Worm (Caenorhabditis elegans) whole organism, young adult: Measurements from ENCODE around the gene chil-1.

ENCODE experiments used
- B0035.1 ChIP-seq: sonication (generic microtip); optimal IDR thresholded peaks from 2 replicates; lab custom pipeline; 2016; ENCODE audit warnings: missing genetic modification characterization, mild to moderate bottlenecking, missing compliant biosample characterization, missing genotype, missing genetic modification reagents
- Y56A3A.18 ChIP-seq: fragments of 200-800 bp; sonication (Bioruptor generic); IDR thresholded peaks from 2 replicates; pipeline ENCODE4 v1.3.6; 2022; ENCODE audit warnings: missing genetic modification reagents, missing genetic modification characterization, missing compliant biosample characterization
- efl-1 ChIP-seq: fragments of 150-350 bp; optimal IDR thresholded peaks from 2 replicates; lab custom pipeline; 2014; ENCODE audit warnings: missing biosample characterization, missing genetic modification reagents, missing genetic modification characterization
- gei-17 ChIP-seq: fragments of 200-800 bp; sonication (Bioruptor generic); optimal IDR thresholded peaks from 2 replicates; lab custom pipeline; 2018; ENCODE audit warnings: mild to moderate bottlenecking, missing genetic modification characterization, missing compliant biosample characterization
- lin-35 ChIP-seq, 3 experiments: fragments of 150-350 bp in 2 of 3; sonication (generic microtip) in 1 of 3; optimal IDR thresholded peaks; 2 replicates each; lab custom pipeline; 2014 to 2018; ENCODE audit warnings: missing biosample characterization in 3 of 3, missing genetic modification characterization in 3 of 3, missing genetic modification reagents in 3 of 3
- madf-6 ChIP-seq: fragments of 200-800 bp; sonication (Bioruptor generic); IDR thresholded peaks from 2 replicates; pipeline ENCODE4 v1.3.6; 2022; ENCODE audit warnings: missing genetic modification reagents, missing genetic modification characterization, missing compliant biosample characterization
- mxl-1 ChIP-seq: sonication (generic microtip); optimal IDR thresholded peaks from 2 replicates; lab custom pipeline; 2016; ENCODE audit warnings: missing genetic modification characterization, missing compliant biosample characterization
- nfyb-1 ChIP-seq: fragments of 200-800 bp; sonication (Bioruptor generic); IDR thresholded peaks from 2 replicates; pipeline ENCODE4 v1.3.6; 2022; ENCODE audit warnings: missing genetic modification reagents, missing genetic modification characterization, missing compliant biosample characterization
- pha-4 ChIP-seq: fragments of 150-350 bp; sonication (generic microtip); optimal IDR thresholded peaks from 2 replicates; lab custom pipeline; 2014; ENCODE audit warnings: missing biosample characterization, missing genetic modification reagents, missing genetic modification characterization
- snpc-4 ChIP-seq, 5 experiments: fragments of 150-350 bp in 1 of 5; sonication (generic microtip) in 4 of 5; optimal IDR thresholded peaks; 2 replicates each; lab custom pipeline; 2014 to 2018; ENCODE audit warnings: missing genetic modification characterization in 5 of 5, missing biosample characterization in 3 of 5, antibody characterized with exemption in 2 of 5, mild to moderate bottlenecking in 2 of 5, missing compliant biosample characterization in 2 of 5, missing genotype in 2 of 5, moderate library complexity in 2 of 5, missing genetic modification reagents in 1 of 5
- somi-1 ChIP-seq: fragments of 200-800 bp; sonication (Bioruptor generic); optimal IDR thresholded peaks from 2 replicates; lab custom pipeline; 2018; ENCODE audit warnings: mild to moderate bottlenecking, missing genetic modification characterization, missing compliant biosample characterization
- unc-130 ChIP-seq: sonication (generic microtip); optimal IDR thresholded peaks from 2 replicates; lab custom pipeline; 2016; ENCODE audit warnings: missing genetic modification reagents, missing genetic modification characterization, missing compliant biosample characterization
- unc-62 ChIP-seq: fragments of 150-350 bp; optimal IDR thresholded peaks from 2 replicates; lab custom pipeline; 2014; ENCODE audit warnings: missing biosample characterization, missing genetic modification reagents, missing genetic modification characterization

- TF ChIP-seq pha-4 (no peak), unc-62 (no peak), mxl-1 (no peak), somi-1 (GFP tag; lab: Kevin White, UChicago) (no peak), Y56A3A.18 (no peak), nfyb-1 (GFP tag; lab: Robert Waterston, UW) (no peak), efl-1 (GFP tag; lab: Kevin White, UChicago) (no peak), unc-130 (GFP tag; lab: Kevin White, UChicago) (no peak), lin-35 (GFP tag; optimal IDR thresholded peaks at IDR 0.05; lab: Kevin White, UChicago) (no peak), B0035.1 (tag; lab: Kevin White, UChicago) (no peak), madf-6 (GFP tag; lab: Robert Waterston, UW) (no peak), gei-17 (GFP tag; lab: Kevin White, UChicago) (no peak), snpc-4 (GFP tag; optimal IDR thresholded peaks at IDR 0.05; lab: Kevin White, UChicago) (no peak), snpc-4 (tag; optimal IDR thresholded peaks at IDR 0.05; lab: Kevin White, UChicago) (no peak)
These were observed 30.3 kb downstream of the chil-1 start for ce11 chrII:9835958-9836357.
